Fruit fly (Drosophila melanogaster) whole organism, wandering third instar larva: Measurements from ENCODE around the gene ArfGAP1.

Experiments
- CG32264 ChIP-seq: fragments of 200-800 bp; sonication (Bioruptor generic); optimal IDR thresholded peaks from 2 replicates; lab custom pipeline; 2016; ENCODE audit warnings: missing biosample characterization, missing genetic modification characterization
- CrebA ChIP-seq: fragments of 200-800 bp; sonication (Bioruptor generic); optimal IDR thresholded peaks from 2 replicates; lab custom pipeline; 2016; ENCODE audit warnings: missing biosample characterization, mild to moderate bottlenecking, missing genetic modification characterization, borderline replicate concordance
- Dfd ChIP-seq: fragments of >200 bp; optimal IDR thresholded peaks from 2 replicates; lab custom pipeline; 2017; ENCODE audit warnings: missing biosample characterization, missing genetic modification characterization
- Dif ChIP-seq: fragments of 200-275, 200-300 bp; sonication (Bioruptor generic); optimal IDR thresholded peaks from 2 replicates; lab custom pipeline; 2018; ENCODE audit warnings: missing biosample characterization, missing genetic modification characterization; ENCODE audit not compliant: partially characterized antibody
- GATAd ChIP-seq: sonication (Bioruptor generic); optimal IDR thresholded peaks from 2 replicates; lab custom pipeline; 2016; ENCODE audit warnings: missing biosample characterization, missing genetic modification characterization
- HLH106 ChIP-seq: fragments of 200-800 bp; optimal IDR thresholded peaks from 3 replicates; lab custom pipeline; 2019; ENCODE audit warnings: missing biosample characterization, mild to moderate bottlenecking, missing genetic modification characterization, moderate library complexity
- Hnf4 ChIP-seq: fragments of 200-800 bp; sonication (Bioruptor generic); optimal IDR thresholded peaks from 2 replicates; lab custom pipeline; 2016; ENCODE audit warnings: missing biosample characterization, mild to moderate bottlenecking, missing genetic modification characterization
- Hr78 ChIP-seq: fragments of >200 bp; optimal IDR thresholded peaks from 2 replicates; lab custom pipeline; 2017; ENCODE audit warnings: missing biosample characterization, missing genetic modification characterization
- Hr83 ChIP-seq: fragments of 200-300 bp; sonication (Bioruptor generic); optimal IDR thresholded peaks from 2 replicates; lab custom pipeline; 2016; ENCODE audit warnings: missing biosample characterization, mild to moderate bottlenecking, missing genetic modification characterization, moderate library complexity; ENCODE audit not compliant: poor library complexity, severe bottlenecking
- Jra ChIP-seq: sonication (Bioruptor generic); optimal IDR thresholded peaks from 2 replicates; lab custom pipeline; 2016; ENCODE audit warnings: missing biosample characterization, missing genetic modification characterization
- Mio ChIP-seq: sonication (Bioruptor generic); optimal IDR thresholded peaks from 2 replicates; lab custom pipeline; 2016; ENCODE audit warnings: missing biosample characterization, missing genetic modification characterization
- Myc ChIP-seq: fragments of >200 bp; optimal IDR thresholded peaks from 2 replicates; lab custom pipeline; 2017
- N ChIP-seq: fragments of >200 bp; optimal IDR thresholded peaks from 2 replicates; lab custom pipeline; 2018; ENCODE audit warnings: missing biosample characterization, missing external identifiers, missing genetic modification characterization
- OdsH ChIP-seq: fragments of 200-800 bp; sonication (Bioruptor generic); optimal IDR thresholded peaks from 2 replicates; lab custom pipeline; 2016; ENCODE audit warnings: missing biosample characterization, mild to moderate bottlenecking, missing genetic modification characterization
- Rel ChIP-seq, 2 experiments: fragments of 200-800 bp; sonication (Bioruptor generic) in 1 of 2; optimal IDR thresholded peaks; 2 replicates in 1 of 2; 3 replicates in 1 of 2; lab custom pipeline; 2016 to 2019; ENCODE audit warnings: mild to moderate bottlenecking in 2 of 2, missing biosample characterization in 2 of 2, missing genetic modification characterization in 2 of 2, moderate library complexity in 1 of 2
- Sp1 ChIP-seq: fragments of 200-800 bp; sonication (Bioruptor generic); optimal IDR thresholded peaks from 3 replicates; lab custom pipeline; 2019; ENCODE audit warnings: missing biosample characterization, mild to moderate bottlenecking, missing genetic modification characterization, moderate library complexity
- Vsx2 ChIP-seq: fragments of 200-300, 225-300 bp; sonication (Bioruptor generic); optimal IDR thresholded peaks from 2 replicates; lab custom pipeline; 2018; ENCODE audit warnings: missing biosample characterization, missing genetic modification characterization; ENCODE audit not compliant: partially characterized antibody
- br ChIP-seq: fragments of 200-800 bp; sonication (Bioruptor generic); optimal IDR thresholded peaks from 2 replicates; lab custom pipeline; 2016; ENCODE audit warnings: missing biosample characterization, missing genetic modification characterization
- brk ChIP-seq: fragments of 200-800 bp; sonication (Bioruptor generic); optimal IDR thresholded peaks from 2 replicates; lab custom pipeline; 2016; ENCODE audit warnings: missing biosample characterization, mild to moderate bottlenecking, missing genetic modification characterization
- dl ChIP-seq, 2 experiments: fragments of 175-275, 200-275 bp in 1 of 2; fragments of 200-275 bp in 1 of 2; sonication (Bioruptor generic); optimal IDR thresholded peaks; lab custom pipeline; 2018; ENCODE audit warnings: mild to moderate bottlenecking in 2 of 2, missing biosample characterization in 2 of 2, missing genetic modification characterization in 2 of 2, moderate library complexity in 2 of 2; ENCODE audit not compliant: partially characterized antibody in 2 of 2, insufficient read depth in 1 of 2
- dmrt93B ChIP-seq: fragments of 200-800 bp; sonication (Bioruptor generic); optimal IDR thresholded peaks from 2 replicates; lab custom pipeline; 2018; ENCODE audit warnings: missing biosample characterization, mild to moderate bottlenecking, missing genetic modification characterization
- dsf ChIP-seq: sonication (Bioruptor generic); optimal IDR thresholded peaks from 2 replicates; lab custom pipeline; 2016; ENCODE audit warnings: missing biosample characterization, missing genetic modification characterization, borderline replicate concordance
- ey ChIP-seq: fragments of 200-800 bp; sonication (Bioruptor generic); optimal IDR thresholded peaks from 2 replicates; lab custom pipeline; 2016; ENCODE audit warnings: missing biosample characterization, missing genetic modification characterization
- foxo ChIP-seq, 2 experiments: fragments of 200-800 bp; sonication (Bioruptor generic); optimal IDR thresholded peaks; 2 replicates in 1 of 2; 3 replicates in 1 of 2; lab custom pipeline; 2016 to 2017; ENCODE audit warnings: missing biosample characterization in 2 of 2, missing genetic modification characterization in 2 of 2
- fru ChIP-seq: fragments of 200-800 bp; sonication (Bioruptor generic); optimal IDR thresholded peaks from 3 replicates; lab custom pipeline; 2016; ENCODE audit warnings: missing biosample characterization, mild to moderate bottlenecking, missing genetic modification characterization
- h ChIP-seq: fragments of 200-800 bp; sonication (Bioruptor generic); optimal IDR thresholded peaks from 3 replicates; lab custom pipeline; 2016; ENCODE audit warnings: missing biosample characterization, mild to moderate bottlenecking, missing genetic modification characterization
- lola ChIP-seq: fragments of >200 bp; optimal IDR thresholded peaks from 2 replicates; lab custom pipeline; 2017; ENCODE audit warnings: missing biosample characterization, missing genetic modification characterization
- pan ChIP-seq: fragments of >200 bp; optimal IDR thresholded peaks from 2 replicates; lab custom pipeline; 2017
- psq ChIP-seq: fragments of 200-800 bp; sonication (Bioruptor generic); optimal IDR thresholded peaks from 3 replicates; lab custom pipeline; 2017; ENCODE audit warnings: missing biosample characterization, mild to moderate bottlenecking, missing genetic modification characterization, moderate library complexity
- rgr ChIP-seq: fragments of 200-800 bp; sonication (Bioruptor generic); optimal IDR thresholded peaks from 3 replicates; lab custom pipeline; 2016; ENCODE audit warnings: missing biosample characterization, mild to moderate bottlenecking, missing genetic modification characterization
- sage ChIP-seq: fragments of 200-800 bp; sonication (Bioruptor generic); optimal IDR thresholded peaks from 2 replicates; lab custom pipeline; 2016; ENCODE audit warnings: missing biosample characterization, mild to moderate bottlenecking, missing genetic modification characterization
- sv ChIP-seq: fragments of 200-800 bp; sonication (Bioruptor generic); optimal IDR thresholded peaks from 3 replicates; lab custom pipeline; 2016; ENCODE audit warnings: missing biosample characterization, missing genetic modification characterization
- tai ChIP-seq: sonication (Bioruptor generic); optimal IDR thresholded peaks from 2 replicates; lab custom pipeline; 2016; ENCODE audit warnings: missing biosample characterization, missing genetic modification characterization
- usp ChIP-seq: fragments of >200 bp; optimal IDR thresholded peaks from 2 replicates; lab custom pipeline; 2017; ENCODE audit warnings: missing biosample characterization, missing genetic modification characterization
- woc ChIP-seq: sonication (Bioruptor generic); optimal IDR thresholded peaks from 2 replicates; lab custom pipeline; 2016; ENCODE audit warnings: missing biosample characterization, mild to moderate bottlenecking, missing genetic modification characterization

The ArfGAP1 gene

DNA sequence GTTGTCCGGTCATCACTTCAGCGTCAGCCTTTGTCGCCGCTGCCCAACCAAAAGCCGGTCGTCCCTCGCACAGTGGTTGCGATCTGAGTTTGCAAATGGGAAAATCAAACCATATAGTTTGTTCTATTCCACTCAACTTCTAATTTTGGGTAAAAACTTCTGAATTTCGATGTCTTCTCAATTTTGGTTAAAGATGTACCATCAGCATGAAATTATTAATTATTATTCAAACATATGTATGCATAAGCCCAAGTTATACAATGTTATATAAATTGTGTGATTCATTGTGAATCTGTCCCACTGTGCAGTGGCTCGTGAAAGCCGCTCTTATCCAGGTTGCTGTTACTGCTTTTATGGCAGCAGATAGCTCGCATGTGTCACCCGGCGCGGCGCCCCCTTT, 25.2 kb upstream of the ArfGAP1 start:
- TF ChIP-seq HLH106 (peak; percentile 46), Sp1 (GFP tag; lab: Kevin White, UChicago) (peak; percentile 65), CrebA (GFP tag; lab: Kevin White, UChicago) (no peak), foxo (GFP tag; optimal IDR thresholded peaks at IDR 0.05; lab: Kevin White, UChicago) (peak in 1 of 2 experiments; percentile 46), ey (GFP tag; lab: Kevin White, UChicago) (peak; percentile 61), GATAd (GFP tag; lab: Kevin White, UChicago) (no peak), Rel (GFP tag; optimal IDR thresholded peaks at IDR 0.05; lab: Kevin White, UChicago) (no peak), Rel (tag; optimal IDR thresholded peaks at IDR 0.05; lab: Kevin White, UChicago) (no peak), psq (GFP tag; lab: Kevin White, UChicago) (peak; percentile 47), brk (no peak), dmrt93B (GFP tag; lab: Kevin White, UChicago) (peak; percentile 19), Myc (lab: Kevin White, UChicago) (no peak), Hr78 (GFP tag; lab: Kevin White, UChicago) (no peak), rgr (GFP tag; lab: Kevin White, UChicago) (peak; percentile 52), OdsH (GFP tag; lab: Kevin White, UChicago) (peak; percentile 52), fru (GFP tag; lab: Kevin White, UChicago) (peak; percentile 49), h (GFP tag; lab: Kevin White, UChicago) (peak; percentile 65), woc (peak; percentile 63), br (peak; percentile 51)

DNA sequence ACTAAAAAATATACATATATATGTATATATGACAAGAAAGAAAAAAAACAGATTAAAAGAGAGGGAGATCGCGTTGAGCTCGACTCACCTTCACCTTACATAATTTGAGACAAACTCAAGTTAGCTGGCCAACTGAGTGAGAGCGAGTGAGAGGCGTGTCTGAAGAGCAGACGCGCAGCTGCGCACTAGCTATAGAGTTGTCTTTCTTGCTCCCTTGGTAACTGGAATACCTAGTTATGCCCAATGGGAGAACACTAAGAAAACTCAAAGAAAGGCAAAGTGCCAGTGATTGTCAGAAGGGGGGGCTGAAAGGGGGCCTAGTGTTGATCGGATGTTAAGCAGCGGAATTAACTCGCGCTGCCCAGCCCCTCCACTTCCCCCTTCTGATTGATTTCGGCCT, 17.1 kb upstream of the ArfGAP1 start:
- TF ChIP-seq dl (GFP tag; optimal IDR thresholded peaks at IDR 0.05; lab: Kevin White, UChicago; ENCODE audit: insufficient read depth in 1 of 2, partially characterized antibody in 2 of 2) (peak in 1 of 2 experiments; percentile 34), Dif (GFP tag; lab: Kevin White, UChicago) (peak; percentile 38), Hr83 (peak; percentile 37), Mio (GFP tag; lab: Kevin White, UChicago) (no peak), Vsx2 (GFP tag; lab: Kevin White, UChicago) (peak; percentile 75)

DNA sequence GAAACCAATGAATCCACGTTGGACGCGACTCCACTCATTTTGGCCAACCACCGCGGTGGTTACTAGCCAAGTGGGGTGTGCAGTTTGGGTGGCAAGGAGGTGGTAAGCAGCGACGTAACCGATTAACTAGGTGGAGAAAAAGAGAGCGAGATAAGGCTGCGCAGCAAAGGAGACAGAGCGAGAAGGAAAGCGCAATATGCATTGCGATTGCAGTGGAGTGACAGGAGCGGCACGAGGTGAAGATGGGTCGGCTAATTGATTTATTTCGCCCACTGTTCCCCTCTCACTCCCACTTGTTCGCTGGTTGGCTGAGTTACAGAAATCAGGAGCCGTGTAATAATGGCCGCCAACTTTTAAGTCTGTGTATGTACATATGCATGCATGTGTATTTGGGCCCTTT, 16.3 kb upstream of the ArfGAP1 start:
- TF ChIP-seq HLH106, result no peak
- no peak for TF ChIP-seq dl (GFP tag; optimal IDR thresholded peaks at IDR 0.05; lab: Kevin White, UChicago; ENCODE audit: insufficient read depth in 1 of 2, partially characterized antibody in 2 of 2)
- TF ChIP-seq Dfd (GFP tag; lab: Kevin White, UChicago), result no peak
- peak; percentile 46 for TF ChIP-seq Vsx2 (GFP tag; lab: Kevin White, UChicago)
- TF ChIP-seq tai (GFP tag; lab: Kevin White, UChicago), result no peak
- TF ChIP-seq, all 38 proteins: peak for 1

DNA sequence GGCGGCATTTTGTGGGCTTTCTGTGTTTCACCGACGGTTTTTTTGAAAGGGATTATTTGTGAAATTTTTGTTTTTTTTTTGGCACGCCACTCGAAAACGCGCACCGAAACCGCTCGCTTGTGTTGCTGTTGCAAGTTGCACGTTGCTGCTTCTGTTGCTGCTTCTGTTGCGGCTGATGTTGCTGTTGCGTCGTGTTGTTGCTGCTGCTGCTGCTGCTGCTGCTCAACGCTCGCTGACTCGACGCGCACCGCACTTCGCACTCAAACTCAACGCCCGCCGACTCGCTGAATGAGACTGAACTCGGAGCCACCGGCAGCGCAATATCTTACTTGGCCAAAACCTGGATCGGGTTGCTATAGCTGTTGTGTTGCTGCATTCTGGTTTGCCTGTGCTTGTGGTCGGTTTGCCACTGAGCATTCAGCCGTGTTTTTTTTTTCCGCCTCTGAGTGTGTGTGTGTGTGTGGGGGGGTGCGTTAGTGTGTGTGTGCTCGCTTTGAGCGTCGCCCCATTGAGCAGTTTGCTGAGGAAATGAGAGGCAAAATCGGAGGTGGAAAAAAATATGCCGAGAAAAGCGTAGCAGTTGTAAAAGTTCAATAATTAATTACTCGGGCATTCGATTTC, 15.1 kb upstream of the ArfGAP1 start, which contains the start of gene toe:
Gene toe, minus strand, starts transcription at position 277 of the 621 bp plus-strand sequence.
- TF ChIP-seq Dfd (GFP tag; lab: Kevin White, UChicago), result peak; percentile 93
- TF ChIP-seq CrebA (GFP tag; lab: Kevin White, UChicago), result no peak
- TF ChIP-seq Rel (GFP tag; optimal IDR thresholded peaks at IDR 0.05; lab: Kevin White, UChicago), result no peak
- TF ChIP-seq Rel (tag; optimal IDR thresholded peaks at IDR 0.05; lab: Kevin White, UChicago), result no peak
- no peak for TF ChIP-seq dl (GFP tag; optimal IDR thresholded peaks at IDR 0.05; lab: Kevin White, UChicago; ENCODE audit: insufficient read depth in 1 of 2, partially characterized antibody in 2 of 2)
- no peak for TF ChIP-seq lola (GFP tag; lab: Kevin White, UChicago)
- no peak for TF ChIP-seq Hr78 (GFP tag; lab: Kevin White, UChicago)

DNA sequence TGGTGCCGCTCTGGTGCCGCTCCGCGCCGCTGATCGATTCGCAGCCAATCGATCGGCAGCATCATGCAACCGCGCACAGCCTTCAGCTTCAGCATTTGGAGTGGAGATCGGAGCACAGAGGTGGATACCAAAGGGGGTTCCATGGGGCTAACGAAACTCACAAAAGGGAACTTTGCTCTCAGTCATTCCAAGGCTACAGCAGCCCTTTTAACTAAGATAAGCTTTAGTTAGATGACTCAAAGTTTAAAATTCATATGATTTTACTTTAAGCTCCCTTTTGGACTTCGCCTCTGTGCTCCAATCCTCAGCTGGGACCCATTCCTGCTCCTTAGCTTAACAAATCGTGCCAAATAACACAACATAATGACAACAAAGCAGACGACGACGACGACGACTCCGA, 3.1 kb upstream of the ArfGAP1 start:
- TF ChIP-seq Hr78 (GFP tag; lab: Kevin White, UChicago) (no peak), CG32264 (GFP tag; lab: Kevin White, UChicago) (no peak), foxo (GFP tag; optimal IDR thresholded peaks at IDR 0.05; lab: Kevin White, UChicago) (peak in 1 of 2 experiments; percentile 60), Hr83 (no peak), sage (GFP tag; lab: Kevin White, UChicago) (no peak), Dfd (GFP tag; lab: Kevin White, UChicago) (no peak), brk (no peak), dsf (GFP tag; lab: Kevin White, UChicago) (no peak), N (no peak), Myc (lab: Kevin White, UChicago) (no peak), OdsH (GFP tag; lab: Kevin White, UChicago) (no peak), rgr (GFP tag; lab: Kevin White, UChicago) (peak; percentile 1), pan (lab: Kevin White, UChicago) (no peak), Rel (GFP tag; optimal IDR thresholded peaks at IDR 0.05; lab: Kevin White, UChicago) (no peak), Rel (tag; optimal IDR thresholded peaks at IDR 0.05; lab: Kevin White, UChicago) (no peak), h (GFP tag; lab: Kevin White, UChicago) (peak; percentile 32), lola (GFP tag; lab: Kevin White, UChicago) (no peak), Sp1 (GFP tag; lab: Kevin White, UChicago) (peak; percentile 29), sv (GFP tag; lab: Kevin White, UChicago) (no peak), fru (GFP tag; lab: Kevin White, UChicago) (peak; percentile 61), br (peak; percentile 37), dmrt93B (GFP tag; lab: Kevin White, UChicago) (peak; percentile 32), woc (peak; percentile 49), Dif (GFP tag; lab: Kevin White, UChicago) (no peak), Mio (GFP tag; lab: Kevin White, UChicago) (no peak), psq (GFP tag; lab: Kevin White, UChicago) (no peak), ey (GFP tag; lab: Kevin White, UChicago) (peak; percentile 18), usp (GFP tag; lab: Kevin White, UChicago) (no peak), Hnf4 (GFP tag; lab: Kevin White, UChicago) (no peak), CrebA (GFP tag; lab: Kevin White, UChicago) (no peak), Jra (GFP tag; lab: Kevin White, UChicago) (no peak)
